Worm (Caenorhabditis elegans) whole organism, L2 larva: ENCODE measurements around the gene pct-1.

ENCODE experiments used
- C34F6.9 ChIP-seq: fragments of 150-350 bp; optimal IDR thresholded peaks from 2 replicates; lab custom pipeline; 2014; ENCODE audit warnings: missing biosample characterization, missing genetic modification characterization
- F13H6.1 ChIP-seq: sonication (generic microtip); optimal IDR thresholded peaks from 2 replicates; lab custom pipeline; 2016; ENCODE audit warnings: missing genetic modification characterization, missing compliant biosample characterization
- R02D3.7 ChIP-seq: fragments of 150-350 bp; optimal IDR thresholded peaks from 2 replicates; lab custom pipeline; 2014; ENCODE audit warnings: missing biosample characterization, missing genetic modification characterization
- Y55F3AM.14 ChIP-seq: fragments of 200-800 bp; sonication (Bioruptor generic); optimal IDR thresholded peaks from 2 replicates; lab custom pipeline; 2018; ENCODE audit warnings: mild to moderate bottlenecking, missing genetic modification characterization, missing compliant biosample characterization
- ZK546.5 ChIP-seq: sonication (generic microtip); optimal IDR thresholded peaks from 2 replicates; lab custom pipeline; 2017; ENCODE audit warnings: missing biosample characterization, missing genetic modification characterization
- alr-1 ChIP-seq: fragments of 150-350 bp; optimal IDR thresholded peaks from 2 replicates; lab custom pipeline; 2014; ENCODE audit warnings: missing biosample characterization, missing genetic modification characterization
- aly-2 ChIP-seq: fragments of 150-350 bp; optimal IDR thresholded peaks from 2 replicates; lab custom pipeline; 2014; ENCODE audit warnings: missing biosample characterization, missing genetic modification characterization
- ama-1 ChIP-seq: fragments of 150-350 bp; optimal IDR thresholded peaks from 2 replicates; lab custom pipeline; 2018; ENCODE audit warnings: inconsistent platforms
- blmp-1 ChIP-seq: sonication (generic microtip); optimal IDR thresholded peaks from 2 replicates; lab custom pipeline; 2017; ENCODE audit warnings: missing genetic modification characterization, mild to moderate bottlenecking, missing compliant biosample characterization, antibody characterized with exemption, moderate library complexity; ENCODE audit not compliant: insufficient read depth
- ceh-16 ChIP-seq: fragments of 150-350 bp; optimal IDR thresholded peaks from 2 replicates; lab custom pipeline; 2014; ENCODE audit warnings: missing biosample characterization, missing genetic modification characterization
- ceh-82 ChIP-seq: fragments of 150-350 bp; optimal IDR thresholded peaks from 2 replicates; lab custom pipeline; 2014; ENCODE audit warnings: missing biosample characterization, missing genetic modification characterization
- crh-2 ChIP-seq: sonication (generic microtip); optimal IDR thresholded peaks from 2 replicates; lab custom pipeline; 2017; ENCODE audit warnings: missing biosample characterization, missing genetic modification characterization
- dmd-4 ChIP-seq: sonication (generic microtip); optimal IDR thresholded peaks from 2 replicates; lab custom pipeline; 2017; ENCODE audit warnings: missing biosample characterization, missing genetic modification characterization
- elt-1 ChIP-seq: fragments of 150-350 bp; optimal IDR thresholded peaks from 2 replicates; lab custom pipeline; 2014; ENCODE audit warnings: missing biosample characterization, missing genetic modification characterization
- elt-3 ChIP-seq: sonication (generic microtip); optimal IDR thresholded peaks from 2 replicates; lab custom pipeline; 2017; ENCODE audit warnings: missing biosample characterization, missing genetic modification characterization
- fos-1 ChIP-seq: fragments of 150-350 bp; optimal IDR thresholded peaks from 2 replicates; lab custom pipeline; 2014; ENCODE audit warnings: missing biosample characterization, missing genetic modification characterization
- lin-13 ChIP-seq: fragments of 150-350 bp; optimal IDR thresholded peaks from 2 replicates; lab custom pipeline; 2014; ENCODE audit warnings: missing biosample characterization, missing genetic modification reagents, missing genetic modification characterization
- lsy-2 ChIP-seq, 2 experiments: fragments of 150-350 bp in 1 of 2; sonication (generic microtip) in 1 of 2; optimal IDR thresholded peaks; 2 replicates each; lab custom pipeline; 2014 to 2017; ENCODE audit warnings: missing biosample characterization in 2 of 2, missing genetic modification characterization in 2 of 2
- mab-5 ChIP-seq: fragments of 150-350 bp; optimal IDR thresholded peaks from 2 replicates; lab custom pipeline; 2014; ENCODE audit warnings: missing biosample characterization, missing genetic modification characterization
- mbf-1 ChIP-seq: sonication (generic microtip); optimal IDR thresholded peaks from 2 replicates; lab custom pipeline; 2017; ENCODE audit warnings: missing biosample characterization, missing genetic modification characterization
- mdl-1 ChIP-seq, 2 experiments: fragments of 150-350 bp in 1 of 2; sonication (generic microtip) in 1 of 2; optimal IDR thresholded peaks; 2 replicates each; lab custom pipeline; 2017; ENCODE audit warnings: missing biosample characterization in 2 of 2, missing genetic modification characterization in 2 of 2
- nhr-10 ChIP-seq: sonication (generic microtip); optimal IDR thresholded peaks from 2 replicates; lab custom pipeline; 2017; ENCODE audit warnings: missing biosample characterization, missing genetic modification characterization
- nhr-11 ChIP-seq: fragments of 150-350 bp; optimal IDR thresholded peaks from 2 replicates; lab custom pipeline; 2014; ENCODE audit warnings: missing biosample characterization, missing genetic modification characterization
- nhr-129 ChIP-seq: fragments of 150-350 bp; optimal IDR thresholded peaks from 2 replicates; lab custom pipeline; 2014; ENCODE audit warnings: missing biosample characterization, missing genetic modification characterization
- nhr-21 ChIP-seq: fragments of 150-350 bp; optimal IDR thresholded peaks from 2 replicates; lab custom pipeline; 2014; ENCODE audit warnings: missing biosample characterization, missing genetic modification characterization
- nhr-237 ChIP-seq: fragments of 150-350 bp; optimal IDR thresholded peaks from 2 replicates; lab custom pipeline; 2014; ENCODE audit warnings: missing biosample characterization, missing genetic modification characterization
- nhr-25 ChIP-seq: fragments of 150-350 bp; sonication (generic microtip); optimal IDR thresholded peaks from 3 replicates; lab custom pipeline; 2014; ENCODE audit warnings: missing biosample characterization, missing genetic modification characterization
- nhr-6 ChIP-seq: fragments of 150-350 bp; optimal IDR thresholded peaks from 2 replicates; lab custom pipeline; 2014; ENCODE audit warnings: missing biosample characterization, missing genetic modification characterization
- skn-1 ChIP-seq: sonication (generic microtip); optimal IDR thresholded peaks from 2 replicates; lab custom pipeline; 2017; ENCODE audit warnings: missing biosample characterization, missing genetic modification characterization
- sma-3 ChIP-seq: sonication (generic microtip); optimal IDR thresholded peaks from 2 replicates; lab custom pipeline; 2016; ENCODE audit warnings: missing genetic modification reagents, missing genetic modification characterization, missing compliant biosample characterization
- sma-9 ChIP-seq, 2 experiments: fragments of 150-350 bp in 1 of 2; sonication (generic microtip) in 1 of 2; optimal IDR thresholded peaks; 2 replicates each; lab custom pipeline; 2014 to 2016; ENCODE audit warnings: missing genetic modification characterization in 2 of 2, mild to moderate bottlenecking in 1 of 2, missing biosample characterization in 1 of 2, missing compliant biosample characterization in 1 of 2, missing genetic modification reagents in 1 of 2, moderate library complexity in 1 of 2
- snpc-4 ChIP-seq: fragments of 150-350 bp; optimal IDR thresholded peaks from 2 replicates; lab custom pipeline; 2014; ENCODE audit warnings: missing biosample characterization, missing genetic modification characterization
- unc-39 ChIP-seq: fragments of 150-350 bp; optimal IDR thresholded peaks from 2 replicates; lab custom pipeline; 2014; ENCODE audit warnings: missing biosample characterization, missing genetic modification characterization
- unc-55 ChIP-seq: fragments of 150-350 bp; sonication (generic microtip); optimal IDR thresholded peaks from 3 replicates; lab custom pipeline; 2014; ENCODE audit warnings: missing biosample characterization, missing genetic modification reagents, missing genetic modification characterization
- unc-62 ChIP-seq: fragments of 150-350 bp; optimal IDR thresholded peaks from 2 replicates; lab custom pipeline; 2014; ENCODE audit warnings: missing biosample characterization, missing genetic modification reagents, missing genetic modification characterization
- zag-1 ChIP-seq: fragments of 150-350 bp; optimal IDR thresholded peaks from 2 replicates; lab custom pipeline; 2014; ENCODE audit warnings: missing biosample characterization, missing genetic modification characterization
- ztf-1 ChIP-seq: fragments of 200-800 bp; sonication (Bioruptor generic); conservative IDR thresholded peaks from 2 replicates; pipeline ENCODE4 v1.3.6; 2022; ENCODE audit warnings: missing genetic modification characterization, missing compliant biosample characterization
- ztf-11 ChIP-seq: sonication (generic microtip); optimal IDR thresholded peaks from 2 replicates; lab custom pipeline; 2017; ENCODE audit warnings: missing biosample characterization, missing genetic modification characterization

Gene pct-1

ce11 chrIV:8151721-8152120 lies 24.6 kb upstream of the pct-1 start:
- TF ChIP-seq unc-39 (no peak), lsy-2 (tag; optimal IDR thresholded peaks at IDR 0.05; lab: Kevin White, UChicago) (peak in 1 of 2 experiments; percentile 1), nhr-237 (tag; lab: Kevin White, UChicago) (no peak), sma-9 (GFP tag; optimal IDR thresholded peaks at IDR 0.05; lab: Kevin White, UChicago) (peak; percentile 65), sma-9 (tag; optimal IDR thresholded peaks at IDR 0.05; lab: Kevin White, UChicago) (no peak), mab-5 (tag; lab: Kevin White, UChicago) (no peak), skn-1 (tag; lab: Kevin White, UChicago) (peak; percentile 11), zag-1 (tag; lab: Kevin White, UChicago) (no peak), fos-1 (tag; lab: Kevin White, UChicago) (peak; percentile 75), nhr-129 (tag; lab: Kevin White, UChicago) (no peak), nhr-10 (tag; lab: Kevin White, UChicago) (no peak), ZK546.5 (tag; lab: Kevin White, UChicago) (no peak), elt-3 (no peak), F13H6.1 (tag; lab: Kevin White, UChicago) (peak; percentile 10), Y55F3AM.14 (no peak), nhr-21 (tag; lab: Kevin White, UChicago) (no peak), blmp-1 (tag; lab: Kevin White, UChicago) (no peak), nhr-6 (no peak), crh-2 (tag; lab: Kevin White, UChicago) (peak; percentile 64), C34F6.9 (tag; lab: Kevin White, UChicago) (no peak), elt-1 (tag; lab: Kevin White, UChicago) (no peak), nhr-25 (tag; lab: Kevin White, UChicago) (no peak)

- no peak for TF ChIP-seq ama-1 (lab: Kevin White, UChicago)
- no peak for TF ChIP-seq unc-62 (GFP tag; lab: Kevin White, UChicago)
- no peak for TF ChIP-seq mbf-1 (tag; lab: Kevin White, UChicago)
- no peak for TF ChIP-seq aly-2
- TF ChIP-seq nhr-21 (tag; lab: Kevin White, UChicago) = no peak
Observed at ce11 chrIV:8152145-8152544, 24.1 kb upstream of the pct-1 start, which contains the start of gene faah-2. Gene faah-2, plus strand, starts transcription at chrIV:8152445.

ce11 chrIV:8152688-8153087 lies 23.6 kb upstream of the pct-1 start:
- TF ChIP-seq sma-3 (GFP tag; lab: Kevin White, UChicago) (no peak), blmp-1 (tag; lab: Kevin White, UChicago) (no peak), fos-1 (tag; lab: Kevin White, UChicago) (peak; percentile 56)

- no peak for TF ChIP-seq alr-1 (tag; lab: Kevin White, UChicago)
- TF ChIP-seq ztf-1 (GFP tag; lab: Robert Waterston, UW) = no peak
- no peak for TF ChIP-seq nhr-11
- no peak for TF ChIP-seq R02D3.7 (tag; lab: Kevin White, UChicago)
- TF ChIP-seq fos-1 (tag; lab: Kevin White, UChicago) = no peak
- no peak for TF ChIP-seq dmd-4
- no peak for TF ChIP-seq ztf-11
- TF ChIP-seq sma-9 (GFP tag; optimal IDR thresholded peaks at IDR 0.05; lab: Kevin White, UChicago) = no peak
- TF ChIP-seq sma-9 (tag; optimal IDR thresholded peaks at IDR 0.05; lab: Kevin White, UChicago) = no peak
- TF ChIP-seq F13H6.1 (tag; lab: Kevin White, UChicago) = no peak
- no peak for TF ChIP-seq nhr-25 (tag; lab: Kevin White, UChicago)
Observed at ce11 chrIV:8153163-8153562, 23.1 kb upstream of the pct-1 start.

- TF ChIP-seq dmd-4 (no peak), sma-9 (GFP tag; optimal IDR thresholded peaks at IDR 0.05; lab: Kevin White, UChicago) (no peak), sma-9 (tag; optimal IDR thresholded peaks at IDR 0.05; lab: Kevin White, UChicago) (no peak), elt-3 (no peak), ceh-16 (tag; lab: Kevin White, UChicago) (no peak), nhr-6 (no peak), snpc-4 (tag; lab: Kevin White, UChicago) (no peak), lin-13 (GFP tag; lab: Kevin White, UChicago) (no peak), blmp-1 (tag; lab: Kevin White, UChicago) (no peak), ceh-82 (no peak), sma-3 (GFP tag; lab: Kevin White, UChicago) (no peak), mdl-1 (tag; optimal IDR thresholded peaks at IDR 0.05; lab: Kevin White, UChicago) (no peak), skn-1 (tag; lab: Kevin White, UChicago) (no peak), ztf-11 (no peak), ztf-1 (GFP tag; lab: Robert Waterston, UW) (no peak), mbf-1 (tag; lab: Kevin White, UChicago) (no peak), nhr-11 (no peak), unc-55 (GFP tag; lab: Kevin White, UChicago) (no peak), F13H6.1 (tag; lab: Kevin White, UChicago) (no peak)
Observed at ce11 chrIV:8154966-8155365, 21.3 kb upstream of the pct-1 start.
